Worm (Caenorhabditis elegans): Measurements from ENCODE around the gene T12C9.7.

The T12C9.7 gene

ce11 chrII:4460297-4460696, 454 bp downstream of the T12C9.7 start:
- TF ChIP-seq unc-39 (tag; optimal IDR thresholded peaks at IDR 0.05) (no peak), nhr-25 (tag; optimal IDR thresholded peaks at IDR 0.05) (no peak), nhr-237 (tag; optimal IDR thresholded peaks at IDR 0.05) (no peak), lin-39 (tag; optimal IDR thresholded peaks at IDR 0.05) (no peak), snpc-4 (tag; optimal IDR thresholded peaks at IDR 0.05) (no peak), nhr-10 (tag; optimal IDR thresholded peaks at IDR 0.05) (no peak), lin-11 (tag; optimal IDR thresholded peaks at IDR 0.05) (no peak), nhr-129 (tag; optimal IDR thresholded peaks at IDR 0.05) (no peak), elt-3 (tag; optimal IDR thresholded peaks at IDR 0.05) (no peak), dmd-4 (tag; optimal IDR thresholded peaks at IDR 0.05) (no peak), ztf-11 (tag; optimal IDR thresholded peaks at IDR 0.05) (no peak), peb-1 (tag; optimal IDR thresholded peaks at IDR 0.05) (no peak), nhr-12 (tag; optimal IDR thresholded peaks at IDR 0.05) (no peak), unc-62 (GFP tag; optimal IDR thresholded peaks at IDR 0.05) (no peak), C34F6.9 (tag; optimal IDR thresholded peaks at IDR 0.05) (no peak), crh-2 (tag; optimal IDR thresholded peaks at IDR 0.05) (no peak), ceh-82 (tag; optimal IDR thresholded peaks at IDR 0.05) (no peak), skn-1 (tag; optimal IDR thresholded peaks at IDR 0.05) (no peak)

ce11 chrII:4456024-4456423, 4.7 kb downstream of the T12C9.7 start:
- TF ChIP-seq F13H6.1 (tag; optimal IDR thresholded peaks at IDR 0.05) (peak; percentile 62), unc-39 (tag; optimal IDR thresholded peaks at IDR 0.05) (no peak), ztf-4 (tag; optimal IDR thresholded peaks at IDR 0.05) (no peak), C34F6.9 (tag; optimal IDR thresholded peaks at IDR 0.05) (peak; percentile 58), unc-55 (GFP tag; optimal IDR thresholded peaks at IDR 0.05) (peak; percentile 68), nhr-6 (tag; optimal IDR thresholded peaks at IDR 0.05) (peak; percentile 3), lin-11 (tag; optimal IDR thresholded peaks at IDR 0.05) (no peak), elt-3 (tag; optimal IDR thresholded peaks at IDR 0.05) (no peak), peb-1 (tag; optimal IDR thresholded peaks at IDR 0.05) (no peak), ceh-82 (tag; optimal IDR thresholded peaks at IDR 0.05) (no peak), fos-1 (tag; optimal IDR thresholded peaks at IDR 0.05) (no peak), nhr-21 (tag; optimal IDR thresholded peaks at IDR 0.05) (no peak), nhr-10 (tag; optimal IDR thresholded peaks at IDR 0.05) (no peak), sem-4 (tag; optimal IDR thresholded peaks at IDR 0.05) (peak; percentile 47), aly-2 (tag; optimal IDR thresholded peaks at IDR 0.05) (no peak), mdl-1 (tag; optimal IDR thresholded peaks at IDR 0.05) (peak in 1 of 2 experiments; percentile 32), Y55F3AM.14 (GFP tag; optimal IDR thresholded peaks at IDR 0.05) (peak; percentile 55), egl-27 (tag; optimal IDR thresholded peaks at IDR 0.05) (no peak), ztf-11 (tag; optimal IDR thresholded peaks at IDR 0.05) (no peak), sma-9 (GFP tag; optimal IDR thresholded peaks at IDR 0.05) (no peak), sma-9 (tag; optimal IDR thresholded peaks at IDR 0.05) (no peak), elt-1 (tag; optimal IDR thresholded peaks at IDR 0.05) (no peak), crh-2 (tag; optimal IDR thresholded peaks at IDR 0.05) (peak; percentile 17), ZK546.5 (tag; optimal IDR thresholded peaks at IDR 0.05) (no peak), unc-62 (GFP tag; optimal IDR thresholded peaks at IDR 0.05) (no peak), ceh-16 (tag; optimal IDR thresholded peaks at IDR 0.05) (no peak), sma-3 (GFP tag; optimal IDR thresholded peaks at IDR 0.05) (no peak), skn-1 (tag; optimal IDR thresholded peaks at IDR 0.05) (no peak), lin-13 (GFP tag; optimal IDR thresholded peaks at IDR 0.05) (no peak), nhr-237 (tag; optimal IDR thresholded peaks at IDR 0.05) (no peak), mab-5 (tag; optimal IDR thresholded peaks at IDR 0.05) (no peak), nhr-129 (tag; optimal IDR thresholded peaks at IDR 0.05) (peak; percentile 45), ztf-1 (GFP tag; conservative IDR thresholded peaks at IDR 0.05) (no peak), zag-1 (tag; optimal IDR thresholded peaks at IDR 0.05) (peak; percentile 38), blmp-1 (tag; optimal IDR thresholded peaks at IDR 0.05; ENCODE audit: insufficient read depth) (no peak), lin-39 (tag; optimal IDR thresholded peaks at IDR 0.05) (no peak), lsy-2 (tag; optimal IDR thresholded peaks at IDR 0.05) (peak; percentile 19 to 25), ama-1 (optimal IDR thresholded peaks at IDR 0.05) (no peak), dmd-4 (tag; optimal IDR thresholded peaks at IDR 0.05) (no peak), alr-1 (tag; optimal IDR thresholded peaks at IDR 0.05) (no peak), nhr-23 (tag; optimal IDR thresholded peaks at IDR 0.05) (no peak), snpc-4 (tag; optimal IDR thresholded peaks at IDR 0.05) (no peak)
